Worm (Caenorhabditis elegans) whole organism, L4/young adult: ENCODE results near the gene cyp-31A3.
A peak's percentile ranks its signal among the peaks of the same experiment; 100 is the strongest.

Experiments used
- W03F9.2 ChIP-seq: fragments of 150-350 bp; optimal IDR thresholded peaks from 2 replicates; lab custom pipeline; 2014; ENCODE audit warnings: missing biosample characterization, missing genetic modification characterization
- dao-5 ChIP-seq: sonication (generic microtip); optimal IDR thresholded peaks from 2 replicates; lab custom pipeline; 2016; ENCODE audit warnings: missing genotype, missing genetic modification characterization, moderate library complexity, missing compliant biosample characterization
- him-1 ChIP-seq: sonication (generic microtip); optimal IDR thresholded peaks from 2 replicates; lab custom pipeline; 2016; ENCODE audit warnings: missing genotype, missing genetic modification reagents, missing genetic modification characterization, missing compliant biosample characterization

The cyp-31A3 gene

DNA sequence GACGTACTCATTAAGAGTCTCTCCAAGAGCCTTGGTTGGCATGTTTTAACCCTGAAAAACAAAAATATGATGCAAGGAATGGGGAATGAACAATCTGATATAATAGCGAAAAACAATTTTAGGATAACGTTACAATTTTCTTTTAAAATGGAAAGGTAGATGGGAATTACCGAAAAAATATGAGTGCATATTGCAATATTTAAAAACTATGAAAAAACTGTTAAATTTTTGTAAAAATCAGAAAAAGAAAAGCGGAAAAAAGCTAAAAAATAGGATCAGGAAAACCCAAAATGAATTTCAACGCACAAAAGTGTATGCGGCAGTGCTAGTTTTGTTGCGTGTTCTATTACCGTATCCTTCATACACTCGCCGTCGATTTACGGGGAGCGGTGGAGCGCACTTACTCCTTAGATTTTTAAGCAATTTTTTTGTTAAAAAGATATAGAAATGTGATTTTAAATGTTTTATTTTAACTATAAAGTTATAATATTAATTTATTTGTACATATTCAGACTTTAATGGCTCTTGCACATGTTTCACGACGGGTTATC, 11.0 kb upstream of the cyp-31A3 start, which contains the start of the genes rpl-20 and Y17G9B.5:
Gene rpl-20, minus strand, starts transcription at position 51 of the 551 bp plus-strand sequence.
Gene Y17G9B.5, plus strand, starts transcription at position 513 of the 551 bp plus-strand sequence.
- TF ChIP-seq dao-5 (peak; percentile 82), him-1 (tag; lab: Kevin White, UChicago) (peak; percentile 99), W03F9.2 (tag; lab: Kevin White, UChicago) (peak; percentile 99)

DNA sequence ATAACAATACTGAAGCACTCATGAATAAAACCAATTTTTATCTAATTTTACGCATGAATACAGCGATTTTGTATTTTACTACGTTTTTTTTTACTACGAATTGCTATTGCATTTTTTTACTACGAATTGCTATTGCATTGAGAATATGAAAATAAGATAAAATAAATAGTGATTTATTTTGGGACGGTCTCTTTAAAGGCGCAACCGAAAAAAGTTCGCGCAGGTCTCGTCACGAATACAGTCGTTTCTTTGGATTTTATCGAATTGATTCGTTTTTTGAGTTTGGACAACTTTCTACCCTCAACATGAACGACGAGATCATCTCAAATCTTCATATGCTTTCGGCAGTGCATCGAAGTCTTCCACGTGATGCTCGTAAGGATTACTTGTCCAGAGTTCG, 9.0 kb upstream of the cyp-31A3 start, which contains the start of gene Y17G9B.4:
Gene Y17G9B.4, plus strand, starts transcription at position 306 of the 400 bp plus-strand sequence.
- TF ChIP-seq him-1 (tag; lab: Kevin White, UChicago), result no peak
- no peak for TF ChIP-seq W03F9.2 (tag; lab: Kevin White, UChicago)
- no peak for TF ChIP-seq dao-5

DNA sequence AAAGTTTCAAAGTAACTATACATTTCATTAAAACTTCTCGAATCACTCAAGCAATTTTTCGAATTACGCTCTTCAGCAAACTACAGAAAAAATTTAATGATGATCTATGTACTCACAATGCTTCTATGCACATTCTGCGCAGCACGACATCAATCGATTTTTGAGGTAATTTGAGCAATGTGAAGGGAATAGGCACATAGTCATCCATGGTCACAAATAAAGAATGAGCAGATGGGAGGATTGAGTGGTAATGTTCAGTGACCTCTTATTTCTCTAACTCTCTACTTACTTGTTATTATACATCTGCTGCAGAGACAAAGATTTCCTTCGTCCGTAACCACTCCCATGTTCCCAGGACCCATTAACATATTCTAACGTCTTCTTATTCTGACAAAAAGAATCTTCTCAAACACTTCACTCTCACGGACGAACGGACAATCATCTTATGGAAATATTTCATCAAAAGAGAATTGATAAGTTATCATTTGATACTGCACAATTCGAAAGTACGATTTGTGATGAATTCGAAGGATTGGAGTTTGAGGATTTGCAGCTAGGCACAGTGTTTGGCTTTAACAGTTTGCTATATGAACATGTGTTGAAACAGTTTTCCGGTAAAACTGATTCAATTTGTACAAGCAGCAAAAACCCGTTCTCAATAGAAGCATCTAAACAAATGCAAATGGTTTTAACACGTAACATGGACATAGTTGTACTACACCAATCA, 4.8 kb upstream of the cyp-31A3 start, which contains the start of the genes fbxb-77 and Y17G9B.11:
Gene fbxb-77, minus strand, starts transcription at position 229 of the 727 bp plus-strand sequence.
Gene Y17G9B.11, plus strand, starts transcription at position 677 of the 727 bp plus-strand sequence.
- TF ChIP-seq him-1 (tag; lab: Kevin White, UChicago) (no peak), dao-5 (no peak), W03F9.2 (tag; lab: Kevin White, UChicago) (no peak)

DNA sequence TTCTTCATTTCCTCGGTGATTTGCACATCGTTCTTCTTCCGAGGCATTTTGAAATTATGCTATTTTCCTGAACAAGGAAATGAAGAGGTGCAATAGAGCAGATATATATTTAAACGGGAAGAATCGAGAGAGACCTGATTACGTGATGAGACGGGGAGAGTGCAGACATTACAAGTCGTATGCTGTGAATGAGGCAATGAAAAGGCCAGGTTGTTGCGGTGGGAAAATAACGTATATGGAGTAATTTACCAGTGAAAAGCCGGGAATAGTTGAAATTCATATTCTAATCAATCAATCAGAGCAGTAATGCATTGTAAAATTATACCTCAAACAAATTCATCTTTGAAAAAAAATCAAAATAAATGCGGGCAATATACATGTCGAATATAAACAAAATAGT, 2.2 kb upstream of the cyp-31A3 start, which contains the start of gene Y17G9B.8:
Gene Y17G9B.8, minus strand, starts transcription at position 182 of the 400 bp plus-strand sequence.
- no peak for TF ChIP-seq W03F9.2 (tag; lab: Kevin White, UChicago)
- no peak for TF ChIP-seq him-1 (tag; lab: Kevin White, UChicago)
- no peak for TF ChIP-seq dao-5

DNA sequence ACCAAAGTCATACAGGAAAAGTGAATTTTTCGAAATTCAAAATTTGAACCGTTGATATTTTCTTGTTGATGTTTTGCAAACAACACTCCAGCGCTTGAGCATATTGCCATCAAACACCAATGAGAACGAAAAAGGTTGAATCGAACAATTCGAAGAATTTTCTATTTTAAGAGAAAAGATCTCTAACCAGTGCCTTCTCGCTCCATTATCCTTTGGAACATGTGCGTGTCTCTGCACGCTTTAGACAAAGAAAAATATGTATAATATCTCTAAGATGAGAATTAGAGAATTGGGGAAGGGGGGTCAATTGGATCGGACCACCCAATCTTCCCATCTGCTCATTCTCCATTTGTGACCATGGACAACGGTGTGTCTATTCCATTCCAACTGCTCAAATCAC, 3.0 kb downstream of the cyp-31A3 start, which contains the start of gene Y17G9B.2:
Gene Y17G9B.2, plus strand, starts transcription at position 301 of the 400 bp plus-strand sequence.
- TF ChIP-seq dao-5 (no peak), W03F9.2 (tag; lab: Kevin White, UChicago) (no peak), him-1 (tag; lab: Kevin White, UChicago) (no peak)

DNA sequence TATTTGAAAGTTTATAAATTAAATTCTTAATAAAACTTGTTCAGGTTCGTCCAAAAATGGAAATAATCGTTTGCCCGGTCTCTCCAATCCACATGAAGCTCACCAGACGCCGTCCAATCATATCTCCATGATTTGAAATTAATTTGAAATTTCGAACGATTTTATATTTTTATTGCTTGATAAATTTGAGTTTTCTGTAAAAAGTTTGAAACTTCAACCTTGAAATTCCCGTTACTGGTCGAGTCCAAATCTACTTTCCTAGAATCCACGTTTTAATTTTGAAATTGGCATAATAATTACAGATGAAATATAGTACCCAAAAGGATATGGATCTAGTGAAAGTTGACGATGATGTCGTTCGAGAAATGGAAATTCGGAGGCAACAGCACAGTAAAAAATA, 3.6 kb downstream of the cyp-31A3 start, which contains the start of gene npp-26:
Gene npp-26, plus strand, starts transcription at position 301 of the 400 bp plus-strand sequence.
- TF ChIP-seq W03F9.2 (tag; lab: Kevin White, UChicago), result no peak
- no peak for TF ChIP-seq him-1 (tag; lab: Kevin White, UChicago)
- no peak for TF ChIP-seq dao-5

DNA sequence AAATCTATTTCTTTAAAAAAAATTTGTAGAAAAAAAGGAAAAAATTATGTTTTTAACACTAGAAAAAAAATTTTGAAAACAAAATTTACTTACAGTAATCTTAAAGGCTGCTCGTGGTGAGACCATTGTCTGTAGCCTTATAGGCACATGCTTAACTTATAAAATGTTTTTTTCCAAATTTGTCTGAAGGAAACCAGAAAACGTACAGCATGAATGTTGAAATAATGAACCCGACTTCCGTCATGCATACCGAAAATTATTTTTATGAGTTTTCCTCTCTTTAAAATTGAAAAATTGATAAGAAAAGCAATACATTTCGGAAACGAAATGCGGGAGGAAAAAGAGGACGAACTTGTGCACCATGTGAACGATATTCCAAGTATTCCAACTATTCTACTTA, 10.9 kb downstream of the cyp-31A3 start, which contains the start of gene R11E3.2:
Gene R11E3.2, plus strand, starts transcription at position 301 of the 400 bp plus-strand sequence.
- TF ChIP-seq dao-5 (no peak), W03F9.2 (tag; lab: Kevin White, UChicago) (no peak), him-1 (tag; lab: Kevin White, UChicago) (no peak)

DNA sequence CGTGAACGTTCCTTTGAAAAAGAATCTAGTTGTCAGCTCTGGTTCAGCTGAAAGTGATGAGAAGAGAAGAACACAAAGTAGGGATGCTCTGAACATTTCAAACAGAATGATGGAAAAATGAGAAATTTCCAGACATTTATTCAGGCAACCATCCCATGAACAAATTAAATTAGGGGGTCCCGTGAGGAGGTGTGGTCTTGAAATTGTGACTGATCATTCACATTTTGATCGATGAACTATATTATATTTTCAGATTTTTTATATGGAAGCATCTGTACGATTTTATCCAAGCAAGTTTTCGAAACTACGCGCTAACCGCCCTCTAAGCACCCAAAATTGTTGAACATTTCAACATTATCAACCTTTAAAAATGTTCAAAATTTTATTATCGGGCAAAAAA, 15.2 kb downstream of the cyp-31A3 start, which contains the start of gene R11E3.19:
Gene R11E3.19, minus strand, starts transcription at position 101 of the 400 bp plus-strand sequence.
- TF ChIP-seq dao-5 (no peak), W03F9.2 (tag; lab: Kevin White, UChicago) (no peak), him-1 (tag; lab: Kevin White, UChicago) (no peak)

DNA sequence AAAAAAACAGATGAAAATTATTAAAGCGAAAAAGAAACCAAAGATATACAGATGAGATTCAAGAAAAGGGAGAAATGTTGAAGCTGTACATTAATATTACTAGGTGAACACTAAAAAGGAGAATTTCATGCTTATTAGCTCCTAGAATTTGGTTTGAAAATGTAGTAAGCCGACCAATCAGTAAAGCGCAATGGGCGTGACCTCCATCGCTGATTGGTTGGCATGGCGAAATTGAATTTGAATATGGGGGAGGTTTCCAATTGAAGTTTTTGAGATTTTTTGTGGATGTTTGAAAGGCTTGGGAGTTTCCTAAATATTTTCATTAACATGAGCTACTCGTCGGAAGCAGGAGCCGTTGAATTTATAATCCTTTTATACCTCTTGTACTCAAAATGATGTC, 15.7 kb downstream of the cyp-31A3 start:
- no peak for TF ChIP-seq W03F9.2 (tag; lab: Kevin White, UChicago)
- no peak for TF ChIP-seq him-1 (tag; lab: Kevin White, UChicago)
- no peak for TF ChIP-seq dao-5

DNA sequence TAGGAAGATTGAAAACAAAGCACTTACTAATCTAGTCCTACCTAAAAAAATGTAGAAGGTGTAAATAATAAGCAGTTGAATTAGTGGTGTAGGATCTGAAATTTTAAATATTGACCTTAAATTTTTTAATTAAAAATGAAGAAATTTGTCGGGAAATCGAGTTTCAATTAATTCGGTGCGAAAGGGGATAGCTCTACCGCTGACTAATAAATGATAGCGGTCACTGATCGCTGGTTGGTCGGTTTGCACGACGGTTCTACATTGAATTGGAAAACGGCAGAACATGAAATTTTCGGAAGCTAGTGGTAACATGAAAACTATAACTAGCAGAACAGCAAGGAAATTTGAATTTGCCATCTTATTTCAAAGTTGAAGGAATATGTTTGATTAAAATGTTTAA, 19.3 kb downstream of the cyp-31A3 start, which contains the start of gene set-15:
Gene set-15, minus strand, starts transcription at position 101 of the 400 bp plus-strand sequence.
- no peak for TF ChIP-seq dao-5
- TF ChIP-seq W03F9.2 (tag; lab: Kevin White, UChicago), result no peak
- TF ChIP-seq him-1 (tag; lab: Kevin White, UChicago), result no peak

DNA sequence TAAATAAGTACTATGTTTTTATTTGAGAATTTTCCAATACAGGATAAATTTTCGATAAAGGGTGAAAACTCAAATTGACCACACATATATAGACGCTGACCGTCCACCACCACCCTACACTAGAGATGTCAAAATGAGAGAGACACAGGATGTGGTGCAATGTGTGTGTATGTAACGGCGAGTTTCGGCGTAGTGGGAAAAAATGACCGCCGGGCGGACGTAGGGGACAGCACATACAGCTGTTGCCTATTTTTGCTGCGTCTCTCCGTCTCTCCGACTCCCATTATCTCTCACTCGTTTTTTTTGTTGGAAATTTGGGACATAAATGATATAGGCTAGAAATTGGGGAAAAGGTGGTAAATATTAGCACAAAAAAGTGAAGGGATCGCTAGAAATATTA, 20.3 kb downstream of the cyp-31A3 start:
- TF ChIP-seq him-1 (tag; lab: Kevin White, UChicago) (no peak), dao-5 (no peak), W03F9.2 (tag; lab: Kevin White, UChicago) (no peak)

DNA sequence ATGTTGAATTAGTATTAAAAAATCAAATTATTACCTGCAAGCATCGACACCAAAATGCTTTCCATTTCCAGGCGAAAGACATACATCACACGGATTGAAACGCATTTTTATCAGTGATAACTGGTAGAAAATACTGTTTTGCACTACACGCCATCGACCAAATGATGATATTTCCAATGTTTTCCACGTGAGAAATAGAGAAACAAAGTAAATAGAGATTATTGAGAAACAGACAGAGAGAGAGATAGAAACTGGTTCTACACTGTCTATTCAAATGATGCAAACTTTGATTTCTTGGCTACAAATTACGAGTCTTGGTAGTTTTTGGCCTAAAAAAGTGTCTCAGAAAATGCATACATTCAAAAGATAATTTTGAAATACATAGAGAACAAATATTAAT, 27.5 kb downstream of the cyp-31A3 start, which contains the start of gene nhr-104:
Gene nhr-104, minus strand, starts transcription at position 361 of the 400 bp plus-strand sequence.
- TF ChIP-seq W03F9.2 (tag; lab: Kevin White, UChicago), result no peak
- TF ChIP-seq him-1 (tag; lab: Kevin White, UChicago), result no peak
- no peak for TF ChIP-seq dao-5

DNA sequence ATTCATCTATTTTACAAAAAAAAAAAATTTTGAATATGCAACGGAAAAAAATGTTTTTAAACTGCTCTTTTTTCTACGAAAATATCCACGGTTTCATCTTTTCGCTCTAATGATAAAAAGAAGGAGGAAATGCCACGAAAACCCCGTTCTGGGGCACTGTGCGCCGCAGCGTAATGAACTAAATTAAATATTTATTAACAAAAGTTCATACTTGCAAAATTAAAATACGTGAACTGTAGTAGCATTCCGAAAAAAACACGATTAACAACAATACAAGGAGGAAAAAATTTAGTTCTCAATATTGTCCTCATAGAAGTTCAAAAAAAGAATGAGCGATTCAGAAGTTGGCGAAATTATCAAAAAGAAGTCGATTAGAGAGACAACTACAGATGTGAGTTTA, 28.6 kb downstream of the cyp-31A3 start, which contains the start of gene R11E3.1:
Gene R11E3.1, plus strand, starts transcription at position 301 of the 400 bp plus-strand sequence.
- TF ChIP-seq dao-5, result no peak
- no peak for TF ChIP-seq W03F9.2 (tag; lab: Kevin White, UChicago)
- no peak for TF ChIP-seq him-1 (tag; lab: Kevin White, UChicago)
